Worm (Caenorhabditis elegans) whole organism, L4 larva: Measurements from ENCODE around the gene fbxa-151.

Experiments
- F44E2.7 ChIP-seq: fragments of 200-800 bp; sonication (Bioruptor generic); IDR thresholded peaks from 2 replicates; pipeline ENCODE4 v2.1.2; 2022; ENCODE audit warnings: missing genetic modification characterization, missing compliant biosample characterization
- T20F7.1 ChIP-seq: fragments of 200-800 bp; sonication (Bioruptor generic); optimal IDR thresholded peaks from 2 replicates; lab custom pipeline; 2018; ENCODE audit warnings: mild to moderate bottlenecking, missing genetic modification characterization, missing compliant biosample characterization
- Y105C5A.15 ChIP-seq: fragments of 200-800 bp; sonication (Bioruptor generic); IDR thresholded peaks from 2 replicates; pipeline ENCODE4 v1.3.6; 2022; ENCODE audit warnings: missing genetic modification characterization, missing compliant biosample characterization
- Y48G9A.11 ChIP-seq: fragments of 200-800 bp; sonication (Bioruptor generic); IDR thresholded peaks from 2 replicates; pipeline ENCODE4 v1.3.6; 2022; ENCODE audit warnings: missing genetic modification reagents, missing genetic modification characterization, missing compliant biosample characterization
- aha-1 ChIP-seq: fragments of 150-350 bp; peaks from one replicate; lab custom pipeline; 2014; ENCODE audit warnings: missing biosample characterization, missing genetic modification characterization
- arid-1 ChIP-seq: fragments of 200-800 bp; sonication (Bioruptor generic); conservative IDR thresholded peaks from 2 replicates; pipeline ENCODE4 v1.3.6; 2022; ENCODE audit warnings: missing genetic modification reagents, missing genetic modification characterization, missing compliant biosample characterization
- attf-4 ChIP-seq: sonication (generic microtip); optimal IDR thresholded peaks from 3 replicates; lab custom pipeline; 2017; ENCODE audit warnings: missing biosample characterization, missing genetic modification characterization
- ces-1 ChIP-seq: fragments of 150-350 bp; sonication (generic microtip); optimal IDR thresholded peaks from 4 replicates; lab custom pipeline; 2014; ENCODE audit warnings: missing biosample characterization, missing genetic modification reagents, missing genetic modification characterization
- daf-16 ChIP-seq, 3 experiments: sonication (generic microtip); optimal IDR thresholded peaks; 2 replicates each; lab custom pipeline; 2016 to 2017; ENCODE audit warnings: missing genetic modification characterization in 3 of 3, missing genetic modification reagents in 3 of 3, mild to moderate bottlenecking in 2 of 3, missing compliant biosample characterization in 2 of 3, missing biosample characterization in 1 of 3, moderate library complexity in 1 of 3
- dmd-6 ChIP-seq: fragments of 200-800 bp; sonication (Bioruptor generic); IDR thresholded peaks from 2 replicates; pipeline ENCODE4 v1.3.6; 2022; ENCODE audit warnings: missing genetic modification reagents, missing genetic modification characterization, missing compliant biosample characterization
- dmd-8 ChIP-seq: fragments of 200-800 bp; sonication (Bioruptor generic); IDR thresholded peaks from 2 replicates; pipeline ENCODE4 v1.3.6; 2022; ENCODE audit warnings: missing genetic modification characterization, missing compliant biosample characterization
- dmd-9 ChIP-seq: fragments of 200-800 bp; sonication (Bioruptor generic); IDR thresholded peaks from 2 replicates; pipeline ENCODE4 v1.3.6; 2022; ENCODE audit warnings: missing genetic modification reagents, missing genetic modification characterization, missing compliant biosample characterization
- dve-1 ChIP-seq: sonication (generic microtip); optimal IDR thresholded peaks from 2 replicates; lab custom pipeline; 2017; ENCODE audit warnings: antibody characterized with exemption, mild to moderate bottlenecking, missing genetic modification characterization, missing compliant biosample characterization; ENCODE audit not compliant: insufficient read depth
- gei-8 ChIP-seq: fragments of 200-800 bp; sonication (Bioruptor generic); optimal IDR thresholded peaks from 2 replicates; lab custom pipeline; 2018; ENCODE audit warnings: mild to moderate bottlenecking, missing genetic modification characterization, missing compliant biosample characterization
- hlh-11 ChIP-seq: fragments of 200-800 bp; sonication (Bioruptor generic); optimal IDR thresholded peaks from 2 replicates; lab custom pipeline; 2018; ENCODE audit warnings: mild to moderate bottlenecking, missing genetic modification characterization, missing compliant biosample characterization
- hlh-30 ChIP-seq: sonication (generic microtip); optimal IDR thresholded peaks from 2 replicates; lab custom pipeline; 2017; ENCODE audit warnings: antibody characterized with exemption, mild to moderate bottlenecking, missing genetic modification characterization, missing compliant biosample characterization; ENCODE audit not compliant: insufficient read depth
- lim-7 ChIP-seq: fragments of 200-800 bp; sonication (Bioruptor generic); IDR thresholded peaks from 2 replicates; pipeline ENCODE4 v1.3.6; 2022; ENCODE audit warnings: missing genetic modification characterization, missing compliant biosample characterization
- lin-13 ChIP-seq: fragments of 150-350 bp; optimal IDR thresholded peaks from 2 replicates; lab custom pipeline; 2014; ENCODE audit warnings: missing biosample characterization, missing genetic modification reagents, missing genetic modification characterization
- lin-38 ChIP-seq: fragments of 200-800 bp; sonication (Bioruptor generic); IDR thresholded peaks from 2 replicates; pipeline ENCODE4 v1.3.6; 2022; ENCODE audit warnings: missing genetic modification reagents, missing genetic modification characterization, missing compliant biosample characterization
- lsy-2 ChIP-seq, 2 experiments: fragments of 150-350 bp in 1 of 2; sonication (generic microtip) in 1 of 2; optimal IDR thresholded peaks; 2 replicates each; lab custom pipeline; 2014 to 2017; ENCODE audit warnings: missing biosample characterization in 2 of 2, missing genetic modification characterization in 2 of 2
- mep-1 ChIP-seq: fragments of 150-350 bp; sonication (generic microtip); optimal IDR thresholded peaks from 3 replicates; lab custom pipeline; 2014; ENCODE audit warnings: missing biosample characterization, missing genetic modification characterization
- mes-2 ChIP-seq: sonication (generic microtip); optimal IDR thresholded peaks from 2 replicates; lab custom pipeline; 2016; ENCODE audit warnings: missing genotype, mild to moderate bottlenecking, missing genetic modification characterization, missing compliant biosample characterization; ENCODE audit not compliant: poor library complexity, severe bottlenecking
- mxl-3 ChIP-seq: fragments of 200-800 bp; sonication (Bioruptor generic); optimal IDR thresholded peaks from 2 replicates; lab custom pipeline; 2018; ENCODE audit warnings: mild to moderate bottlenecking, missing genetic modification characterization, missing compliant biosample characterization
- nhr-102 ChIP-seq: sonication (generic microtip); optimal IDR thresholded peaks from 2 replicates; lab custom pipeline; 2016; ENCODE audit warnings: mild to moderate bottlenecking, missing genetic modification characterization, moderate library complexity, missing compliant biosample characterization
- nhr-25 ChIP-seq: sonication (generic microtip); optimal IDR thresholded peaks from 2 replicates; lab custom pipeline; 2017; ENCODE audit warnings: missing genetic modification characterization, mild to moderate bottlenecking, missing compliant biosample characterization, antibody characterized with exemption, moderate library complexity, borderline replicate concordance; ENCODE audit not compliant: insufficient read depth
- nhr-28 ChIP-seq: fragments of 150-350 bp; optimal IDR thresholded peaks from 2 replicates; lab custom pipeline; 2014; ENCODE audit warnings: missing biosample characterization, missing genetic modification characterization
- nhr-41 ChIP-seq: fragments of 200-800 bp; sonication (Bioruptor generic); IDR thresholded peaks from 2 replicates; pipeline ENCODE4 v1.3.6; 2022; ENCODE audit warnings: missing genetic modification reagents, missing genetic modification characterization, missing compliant biosample characterization
- nhr-42 ChIP-seq: fragments of 200-800 bp; sonication (Bioruptor generic); IDR thresholded peaks from 2 replicates; pipeline ENCODE4 v1.3.6; 2022; ENCODE audit warnings: missing genetic modification characterization, missing compliant biosample characterization
- nhr-6 ChIP-seq: fragments of 150-350 bp; optimal IDR thresholded peaks from 2 replicates; lab custom pipeline; 2014; ENCODE audit warnings: missing biosample characterization, missing genetic modification characterization
- nhr-77 ChIP-seq: fragments of 150-350 bp; optimal IDR thresholded peaks from 2 replicates; lab custom pipeline; 2014; ENCODE audit warnings: missing biosample characterization, missing genetic modification characterization
- pha-4 ChIP-seq, 2 experiments: fragments of 150-350 bp in 1 of 2; fragments of 200-800 bp in 1 of 2; sonication (Bioruptor generic) in 1 of 2; IDR thresholded peaks in 1 of 2; optimal IDR thresholded peaks in 1 of 2; 2 replicates each; pipeline versions ENCODE4 v1.3.6 to Lab custom; 2014 to 2022; ENCODE audit warnings: missing genetic modification characterization in 2 of 2, missing genetic modification reagents in 2 of 2, missing biosample characterization in 1 of 2, missing compliant biosample characterization in 1 of 2
- php-3 ChIP-seq: fragments of 200-800 bp; sonication (Bioruptor generic); IDR thresholded peaks from 2 replicates; pipeline ENCODE4 v1.3.6; 2022; ENCODE audit warnings: missing genetic modification reagents, missing genetic modification characterization, missing compliant biosample characterization
- pqm-1 ChIP-seq: sonication (generic microtip); optimal IDR thresholded peaks from 2 replicates; lab custom pipeline; 2017; ENCODE audit warnings: missing biosample characterization, missing genetic modification characterization
- rbr-2 ChIP-seq: sonication (generic microtip); optimal IDR thresholded peaks from 2 replicates; lab custom pipeline; 2016; ENCODE audit warnings: missing genotype, missing genetic modification characterization, missing compliant biosample characterization
- saeg-2 ChIP-seq: fragments of 200-800 bp; sonication (Bioruptor generic); IDR thresholded peaks from 2 replicates; pipeline ENCODE4 v1.3.6; 2022; ENCODE audit warnings: missing genetic modification reagents, missing genetic modification characterization, missing compliant biosample characterization
- sdz-12 ChIP-seq: fragments of 200-800 bp; sonication (Bioruptor generic); optimal IDR thresholded peaks from 2 replicates; lab custom pipeline; 2018; ENCODE audit warnings: mild to moderate bottlenecking, missing genetic modification characterization, missing compliant biosample characterization
- set-16 ChIP-seq: fragments of 200-800 bp; sonication (Bioruptor generic); IDR thresholded peaks from 2 replicates; pipeline ENCODE4 v1.3.6; 2022; ENCODE audit warnings: missing genetic modification reagents, missing genetic modification characterization, missing compliant biosample characterization
- snpc-1.2 ChIP-seq: fragments of 200-800 bp; sonication (Bioruptor generic); IDR thresholded peaks from 2 replicates; pipeline ENCODE4 v1.3.6; 2022; ENCODE audit warnings: missing genetic modification reagents, missing genetic modification characterization, missing compliant biosample characterization
- snpc-4 ChIP-seq: fragments of 150-350 bp; optimal IDR thresholded peaks from 2 replicates; lab custom pipeline; 2014; ENCODE audit warnings: missing biosample characterization, missing genetic modification characterization
- spr-3 ChIP-seq: fragments of 200-800 bp; sonication (Bioruptor generic); optimal IDR thresholded peaks from 2 replicates; lab custom pipeline; 2018; ENCODE audit warnings: mild to moderate bottlenecking, missing genetic modification characterization, missing compliant biosample characterization
- tra-1 ChIP-seq: fragments of 200-800 bp; sonication (Bioruptor generic); IDR thresholded peaks from 2 replicates; pipeline ENCODE4 v1.3.6; 2022; ENCODE audit warnings: missing genetic modification reagents, missing genetic modification characterization, missing compliant biosample characterization
- unc-130 ChIP-seq: sonication (generic microtip); optimal IDR thresholded peaks from 2 replicates; lab custom pipeline; 2016; ENCODE audit warnings: missing genetic modification reagents, missing genetic modification characterization, missing compliant biosample characterization
- unc-62 ChIP-seq, 3 experiments: fragments of 150-350 bp in 1 of 3; sonication (generic microtip); optimal IDR thresholded peaks in 2 of 3; peaks in 1 of 3; 1 replicate in 1 of 3; 2 replicates in 2 of 3; lab custom pipeline; 2014 to 2017; ENCODE audit warnings: missing biosample characterization in 3 of 3, missing genetic modification characterization in 3 of 3, missing genetic modification reagents in 3 of 3, missing genotype in 1 of 3
- zfp-2 ChIP-seq: sonication (generic microtip); optimal IDR thresholded peaks from 2 replicates; lab custom pipeline; 2016; ENCODE audit warnings: mild to moderate bottlenecking, missing genetic modification characterization, missing compliant biosample characterization

Gene fbxa-151

ce11 chrIII:1220012-1220411 is 46.7 kb downstream of the fbxa-151 start:
- TF ChIP-seq nhr-25 (tag; lab: Kevin White, UChicago): no peak
- TF ChIP-seq gei-8 (GFP tag; lab: Kevin White, UChicago): no peak
- peak; percentile 81 for TF ChIP-seq hlh-11
- no peak for TF ChIP-seq Y48G9A.11
- no peak for TF ChIP-seq dmd-9
- no peak for TF ChIP-seq nhr-6 (tag; lab: Kevin White, UChicago)
- peak; percentile 13 for TF ChIP-seq nhr-28 (tag; lab: Kevin White, UChicago)
- peak; percentile 24 for TF ChIP-seq nhr-77 (tag; lab: Kevin White, UChicago)
- peak; percentile 66 for TF ChIP-seq dmd-6 (GFP tag; lab: Robert Waterston, UW)
- TF ChIP-seq zfp-2: no peak
- TF ChIP-seq hlh-30 (tag; lab: Kevin White, UChicago): peak; percentile 28
- peak; percentile 61 for TF ChIP-seq mxl-3 (GFP tag; lab: Kevin White, UChicago)
- peak; percentile 27; the same call in 1 of the 2 replicates for TF ChIP-seq pha-4 (GFP tag; IDR thresholded peaks at IDR 0.05; lab: Robert Waterston, UW)
- no peak for TF ChIP-seq pha-4 (tag; optimal IDR thresholded peaks at IDR 0.05; lab: Kevin White, UChicago)
- no peak for TF ChIP-seq F44E2.7 (GFP tag; lab: Robert Waterston, UW)
- peak; percentile 6 for TF ChIP-seq dve-1 (tag; lab: Kevin White, UChicago)
- TF ChIP-seq php-3: peak; percentile 61
- no peak for TF ChIP-seq nhr-102 (tag; lab: Kevin White, UChicago)
- 0 out of 2 replicates have a peak, but pooled peaks have one; percentile 14 for TF ChIP-seq tra-1 (GFP tag; lab: Robert Waterston, UW)
- no peak for TF ChIP-seq Y105C5A.15 (GFP tag; lab: Robert Waterston, UW)
- no peak for TF ChIP-seq daf-16 (GFP tag; optimal IDR thresholded peaks at IDR 0.05; lab: Kevin White, UChicago)
- peak; percentile 41 for TF ChIP-seq daf-16 (tag; optimal IDR thresholded peaks at IDR 0.05; lab: Kevin White, UChicago)
- no peak for TF ChIP-seq ces-1 (GFP tag; lab: Kevin White, UChicago)
- TF ChIP-seq pqm-1 (tag; lab: Kevin White, UChicago): peak; percentile 47

DNA sequence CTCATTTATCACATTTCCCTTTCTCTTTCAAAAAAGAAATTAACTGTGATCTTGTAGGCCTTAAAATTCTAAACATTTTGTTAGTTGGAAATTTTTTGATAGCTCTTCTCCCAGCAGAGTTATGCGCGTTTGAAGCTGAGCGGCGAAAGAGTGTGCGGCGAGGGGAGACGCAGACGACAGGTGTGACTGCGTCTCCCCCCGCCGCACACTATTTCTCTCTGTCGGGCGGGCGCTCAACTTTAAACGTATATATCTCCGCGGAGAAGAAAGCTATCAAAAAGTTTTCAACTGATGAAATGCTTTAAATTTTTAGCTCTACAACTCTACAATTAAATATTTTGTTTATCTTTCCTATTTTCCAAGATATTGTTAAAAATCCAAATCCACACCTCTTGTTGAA is 47.7 kb downstream of the fbxa-151 start:
- TF ChIP-seq rbr-2 (no peak), lin-38 (GFP tag; lab: Robert Waterston, UW) (peak; percentile 13), aha-1 (tag; lab: Kevin White, UChicago) (peak; percentile 64), T20F7.1 (GFP tag; lab: Kevin White, UChicago) (no peak)
- TF ChIP-seq, all 104 proteins: peak for 2

ce11 chrIII:1218221-1218620 is 48.5 kb downstream of the fbxa-151 start:
- TF ChIP-seq hlh-11 (peak; percentile 13), set-16 (peak; percentile 66), saeg-2 (GFP tag; lab: Robert Waterston, UW) (no peak), lim-7 (GFP tag; lab: Robert Waterston, UW) (peak; percentile 68; the same call in 1 of the 2 replicates), snpc-1.2 (GFP tag; lab: Robert Waterston, UW) (peak; percentile 44; the same call in 1 of the 2 replicates), spr-3 (peak; percentile 8), lin-38 (GFP tag; lab: Robert Waterston, UW) (peak; percentile 65), nhr-102 (tag; lab: Kevin White, UChicago) (peak; percentile 26), nhr-25 (tag; lab: Kevin White, UChicago) (no peak), nhr-42 (GFP tag; lab: Robert Waterston, UW) (0 out of 2 replicates have a peak, but pooled peaks have one; percentile 7), sdz-12 (GFP tag; lab: Kevin White, UChicago) (no peak), mep-1 (tag; lab: Kevin White, UChicago) (peak; percentile 31), nhr-41 (GFP tag; lab: Robert Waterston, UW) (no peak), lin-13 (GFP tag; lab: Kevin White, UChicago) (peak; percentile 55), mes-2 (tag; lab: Kevin White, UChicago) (peak; percentile 72), dmd-8 (GFP tag; lab: Robert Waterston, UW) (peak; percentile 31; the same call in 1 of the 2 replicates), dve-1 (tag; lab: Kevin White, UChicago) (peak; percentile 3), arid-1 (GFP tag; lab: Robert Waterston, UW) (peak; percentile 57; the same call in 1 of the 2 replicates), tra-1 (GFP tag; lab: Robert Waterston, UW) (no peak), aha-1 (tag; lab: Kevin White, UChicago) (peak; percentile 85), unc-62 (GFP tag; optimal IDR thresholded peaks at IDR 0.05 in 1 of 2; lab: Kevin White, UChicago) (peak in 1 of 2 experiments; percentile 36), unc-62 (tag; optimal IDR thresholded peaks at IDR 0.05; lab: Kevin White, UChicago) (no peak), lsy-2 (tag; optimal IDR thresholded peaks at IDR 0.05; lab: Kevin White, UChicago) (peak in 1 of 2 experiments; percentile 2), snpc-4 (tag; lab: Kevin White, UChicago) (no peak), unc-130 (GFP tag; lab: Kevin White, UChicago) (peak; percentile 24), Y105C5A.15 (GFP tag; lab: Robert Waterston, UW) (0 out of 2 replicates have a peak, but pooled peaks have one; percentile 38), attf-4 (tag; lab: Kevin White, UChicago) (no peak)
